Fruit fly (Drosophila melanogaster) whole organism, embryonic: ENCODE measurements around the gene Tsp33B.

Experiments used
- B-H1 ChIP-seq: fragments of 200-800 bp; sonication (Bioruptor generic); IDR thresholded peaks from 3 replicates; pipeline ENCODE4 v1.3.6; 2022; ENCODE audit warnings: missing biosample characterization, missing genetic modification characterization
- CG11247 ChIP-seq: fragments of 200-800 bp; sonication (Bioruptor generic); IDR thresholded peaks from 2 replicates; pipeline ENCODE4 v1.3.6; 2022; ENCODE audit warnings: missing biosample characterization, missing genetic modification characterization
- CG11398 ChIP-seq: fragments of 200-800 bp; sonication (Bioruptor generic); optimal IDR thresholded peaks from 2 replicates; lab custom pipeline; 2016; ENCODE audit warnings: missing biosample characterization, missing genetic modification characterization
- CG11696 ChIP-seq: fragments of 200-800 bp; sonication (Bioruptor generic); IDR thresholded peaks from 2 replicates; pipeline ENCODE4 v1.3.6; 2022; ENCODE audit warnings: missing biosample characterization, missing genetic modification characterization
- CG12659 ChIP-seq: fragments of 200-800 bp; sonication (Bioruptor generic); optimal IDR thresholded peaks from 3 replicates; lab custom pipeline; 2017; ENCODE audit warnings: mild to moderate bottlenecking, missing biosample characterization, missing genetic modification reagents, missing genetic modification characterization
- CG13624 ChIP-seq: fragments of 200-800 bp; sonication (Bioruptor generic); optimal IDR thresholded peaks from 2 replicates; lab custom pipeline; 2016; ENCODE audit warnings: missing biosample characterization, missing genetic modification characterization
- CG1647 ChIP-seq: fragments of 200-800 bp; sonication (Bioruptor generic); optimal IDR thresholded peaks from 3 replicates; lab custom pipeline; 2016; ENCODE audit warnings: missing biosample characterization, missing genetic modification characterization
- CG16813 ChIP-seq: fragments of 200-800 bp; sonication (Bioruptor generic); IDR thresholded peaks from 3 replicates; pipeline ENCODE4 v1.3.6; 2022; ENCODE audit warnings: missing biosample characterization, missing genetic modification characterization; ENCODE audit not compliant: partially characterized antibody
- CG17328 ChIP-seq: fragments of 200-800 bp; sonication (Bioruptor generic); IDR thresholded peaks from 2 replicates; pipeline ENCODE4 v1.3.6; 2022; ENCODE audit warnings: missing biosample characterization, missing genetic modification characterization
- CG31388 ChIP-seq: fragments of 200-800 bp; sonication (Bioruptor generic); optimal IDR thresholded peaks from 2 replicates; lab custom pipeline; 2016; ENCODE audit warnings: missing biosample characterization, missing genetic modification characterization
- CG32532 ChIP-seq: fragments of 200-800 bp; sonication (Bioruptor generic); IDR thresholded peaks from 2 replicates; pipeline ENCODE4 v1.3.6; 2022; ENCODE audit warnings: missing biosample characterization, missing genetic modification characterization
- CG3407 ChIP-seq: fragments of 200-800 bp; sonication (Bioruptor generic); optimal IDR thresholded peaks from 2 replicates; lab custom pipeline; 2018; ENCODE audit warnings: missing biosample characterization, mild to moderate bottlenecking, missing genetic modification characterization
- CG3847 ChIP-seq: fragments of 200-800 bp; sonication (Bioruptor generic); IDR thresholded peaks from 2 replicates; pipeline ENCODE4 v1.3.6; 2022; ENCODE audit warnings: missing biosample characterization, missing genetic modification characterization
- CG4282 ChIP-seq: fragments of 200-800 bp; sonication (Bioruptor generic); optimal IDR thresholded peaks from 2 replicates; lab custom pipeline; 2016; ENCODE audit warnings: missing biosample characterization, missing genetic modification characterization
- CG43689 ChIP-seq: fragments of 200-800 bp; sonication (Bioruptor generic); IDR thresholded peaks from 2 replicates; pipeline ENCODE4 v1.3.6; 2022; ENCODE audit warnings: missing biosample characterization, missing genetic modification characterization
- CG4617 ChIP-seq: fragments of 200-800 bp; sonication (Bioruptor generic); optimal IDR thresholded peaks from 3 replicates; lab custom pipeline; 2016; ENCODE audit warnings: missing biosample characterization, missing genetic modification characterization, borderline replicate concordance
- CG5245 ChIP-seq: fragments of 200-800 bp; sonication (Bioruptor generic); optimal IDR thresholded peaks from 3 replicates; lab custom pipeline; 2016; ENCODE audit warnings: missing biosample characterization, missing genetic modification characterization
- CG6765 ChIP-seq: fragments of 200-800 bp; sonication (Bioruptor generic); optimal IDR thresholded peaks from 3 replicates; lab custom pipeline; 2017; ENCODE audit warnings: missing biosample characterization, mild to moderate bottlenecking, missing genetic modification characterization
- CG7372 ChIP-seq: fragments of 200-800 bp; sonication (Bioruptor generic); IDR thresholded peaks from 2 replicates; pipeline ENCODE4 v1.3.6; 2022; ENCODE audit warnings: missing biosample characterization, missing genetic modification characterization
- CG8388 ChIP-seq: fragments of 200-800 bp; sonication (Bioruptor generic); optimal IDR thresholded peaks from 2 replicates; lab custom pipeline; 2019; ENCODE audit warnings: missing biosample characterization, mild to moderate bottlenecking, missing genetic modification characterization, moderate library complexity
- Eip74EF ChIP-seq, 2 experiments: fragments of 200-800 bp in 1 of 2; fragments of >200 bp in 1 of 2; sonication (Bioruptor generic) in 1 of 2; optimal IDR thresholded peaks; 2 replicates each; lab custom pipeline; 2017 to 2019; ENCODE audit warnings: missing biosample characterization in 2 of 2, missing genetic modification characterization in 2 of 2, mild to moderate bottlenecking in 1 of 2, moderate library complexity in 1 of 2
- HLH4C ChIP-seq: fragments of 200-800 bp; sonication (Bioruptor generic); IDR thresholded peaks from 3 replicates; pipeline ENCODE4 v1.3.6; 2022; ENCODE audit warnings: missing biosample characterization, missing genetic modification characterization; ENCODE audit not compliant: partially characterized antibody
- Hmr ChIP-seq: fragments of 200-800 bp; sonication (Bioruptor generic); optimal IDR thresholded peaks from 3 replicates; lab custom pipeline; 2017; ENCODE audit warnings: mild to moderate bottlenecking, missing biosample characterization, missing genetic modification reagents, missing genetic modification characterization
- Hr3 ChIP-seq: fragments of 200-800 bp; sonication (Bioruptor generic); optimal IDR thresholded peaks from 3 replicates; lab custom pipeline; 2016; ENCODE audit warnings: missing biosample characterization, missing genetic modification characterization
- Hr39 ChIP-seq: fragments of >200 bp; optimal IDR thresholded peaks from 2 replicates; lab custom pipeline; 2017
- Oaz ChIP-seq: fragments of 200-800 bp; sonication (Bioruptor generic); IDR thresholded peaks from 2 replicates; pipeline ENCODE4 v1.3.6; 2022; ENCODE audit warnings: missing biosample characterization, missing genetic modification characterization
- Xrp1 ChIP-seq: fragments of 200-800 bp; sonication (Bioruptor generic); IDR thresholded peaks from 2 replicates; pipeline ENCODE4 v1.3.6; 2022; ENCODE audit warnings: missing biosample characterization, missing genetic modification characterization
- ab ChIP-seq: fragments of 200-800 bp; sonication (Bioruptor generic); optimal IDR thresholded peaks from 2 replicates; lab custom pipeline; 2016; ENCODE audit warnings: missing biosample characterization, missing genetic modification characterization
- aop ChIP-seq: fragments of 200-800 bp; sonication (Bioruptor generic); IDR thresholded peaks from 2 replicates; pipeline ENCODE4 v1.3.6; 2022; ENCODE audit warnings: missing biosample characterization, missing genetic modification characterization
- ap ChIP-seq: fragments of 200-800 bp; sonication (Bioruptor generic); IDR thresholded peaks from 2 replicates; pipeline ENCODE4 v1.3.6; 2022; ENCODE audit warnings: missing biosample characterization, missing genetic modification characterization
- ase ChIP-seq: fragments of 200-800 bp; sonication (Bioruptor generic); IDR thresholded peaks from 3 replicates; pipeline ENCODE4 v1.3.6; 2022; ENCODE audit warnings: missing biosample characterization, missing genetic modification characterization
- cwo ChIP-seq: fragments of 200-800 bp; sonication (Bioruptor generic); optimal IDR thresholded peaks from 3 replicates; lab custom pipeline; 2017; ENCODE audit warnings: missing biosample characterization, missing genetic modification characterization, mild to moderate bottlenecking, moderate library complexity, missing genetic modification reagents
- dpn ChIP-seq, 2 experiments: fragments of 200-800 bp; sonication (Bioruptor generic); optimal IDR thresholded peaks; 3 replicates each; lab custom pipeline; 2016; ENCODE audit warnings: missing biosample characterization in 2 of 2, missing genetic modification characterization in 2 of 2
- ftz-f1 ChIP-seq: fragments of 200-800 bp; sonication (Bioruptor generic); optimal IDR thresholded peaks from 2 replicates; lab custom pipeline; 2016; ENCODE audit warnings: missing biosample characterization, missing genetic modification characterization
- gfzf ChIP-seq: fragments of 200-800 bp; sonication (Bioruptor generic); optimal IDR thresholded peaks from 2 replicates; lab custom pipeline; 2016; ENCODE audit warnings: missing biosample characterization, mild to moderate bottlenecking, missing genetic modification characterization, moderate library complexity
- her ChIP-seq: fragments of 200-800 bp; sonication (Bioruptor generic); optimal IDR thresholded peaks from 2 replicates; lab custom pipeline; 2016; ENCODE audit warnings: missing biosample characterization, missing genetic modification characterization
- hkb ChIP-seq, 2 experiments: fragments of 200-800 bp in 1 of 2; fragments of >200 bp in 1 of 2; sonication (Bioruptor generic) in 1 of 2; IDR thresholded peaks in 1 of 2; optimal IDR thresholded peaks in 1 of 2; 2 replicates each; pipeline versions ENCODE4 v1.3.6 to Lab custom; 2017 to 2022; ENCODE audit warnings: missing biosample characterization in 1 of 2, missing genetic modification characterization in 1 of 2
- inv ChIP-seq: fragments of 200-800 bp; sonication (Bioruptor generic); IDR thresholded peaks from 2 replicates; pipeline ENCODE4 v1.3.6; 2022; ENCODE audit warnings: missing biosample characterization, missing genetic modification characterization; ENCODE audit not compliant: partially characterized antibody
- knrl ChIP-seq: fragments of 200-800 bp; sonication (Bioruptor generic); IDR thresholded peaks from 3 replicates; pipeline ENCODE4 v1.3.6; 2022; ENCODE audit warnings: missing biosample characterization, missing genetic modification characterization; ENCODE audit not compliant: partially characterized antibody
- lmd ChIP-seq: fragments of 200-800 bp; sonication (Bioruptor generic); IDR thresholded peaks from 2 replicates; pipeline ENCODE4 v1.3.6; 2022; ENCODE audit warnings: missing biosample characterization, missing genetic modification characterization
- org-1 ChIP-seq: fragments of 200-800 bp; sonication (Bioruptor generic); optimal IDR thresholded peaks from 2 replicates; lab custom pipeline; 2017; ENCODE audit warnings: missing biosample characterization, missing genetic modification characterization
- phol ChIP-seq: fragments of 200-800 bp; sonication (Bioruptor generic); optimal IDR thresholded peaks from 3 replicates; lab custom pipeline; 2018; ENCODE audit warnings: missing biosample characterization, mild to moderate bottlenecking, missing genetic modification characterization, moderate library complexity
- seq ChIP-seq: fragments of 200-800 bp; sonication (Bioruptor generic); IDR thresholded peaks from 2 replicates; pipeline ENCODE4 v1.3.6; 2022; ENCODE audit warnings: missing biosample characterization, missing genetic modification characterization
- tna ChIP-seq: fragments of 200-800 bp; sonication (Bioruptor generic); IDR thresholded peaks from 2 replicates; pipeline ENCODE4 v1.3.6; 2022; ENCODE audit warnings: missing biosample characterization, missing genetic modification characterization; ENCODE audit not compliant: partially characterized antibody
- ttk ChIP-seq: fragments of 200-800 bp; sonication (Bioruptor generic); IDR thresholded peaks from 2 replicates; pipeline ENCODE4 v2.1.2; 2022; ENCODE audit warnings: missing biosample characterization, missing genetic modification characterization
- unc-4 ChIP-seq: fragments of 200-800 bp; sonication (Bioruptor generic); IDR thresholded peaks from 2 replicates; pipeline ENCODE4 v1.3.6; 2022; ENCODE audit warnings: missing biosample characterization, missing genetic modification characterization; ENCODE audit not compliant: partially characterized antibody
- z ChIP-seq: fragments of 200-800 bp; sonication (Bioruptor generic); IDR thresholded peaks from 3 replicates; pipeline ENCODE4 v1.3.6; 2022; ENCODE audit warnings: missing biosample characterization, missing genetic modification characterization
- zen2 ChIP-seq: fragments of 200-800 bp; sonication (Bioruptor generic); IDR thresholded peaks from 3 replicates; pipeline ENCODE4 v1.3.6; 2022; ENCODE audit warnings: missing biosample characterization, missing genetic modification characterization; ENCODE audit not compliant: partially characterized antibody

Tsp33B gene

dm6 chr2L:11806701-11807674, 14.8 kb upstream of the Tsp33B start (continued):
- TF ChIP-seq B-H1 (GFP tag; lab: Robert Waterston, UW), result no peak
- TF ChIP-seq seq (GFP tag; lab: Robert Waterston, UW), result no peak
- TF ChIP-seq lmd, result no peak
- TF ChIP-seq ttk, result no peak
- no peak for TF ChIP-seq Hr3 (GFP tag; lab: Kevin White, UChicago)
- no peak for TF ChIP-seq Xrp1 (GFP tag; lab: Robert Waterston, UW)
- TF ChIP-seq CG11696 (GFP tag; lab: Robert Waterston, UW), result no peak
- no peak for TF ChIP-seq CG5245 (GFP tag; lab: Kevin White, UChicago)
- TF ChIP-seq CG11398, result no peak
- peak; percentile 60; the same call in 2 of the 3 replicates for TF ChIP-seq z (GFP tag; lab: Robert Waterston, UW)
- no peak for TF ChIP-seq CG7372 (GFP tag; lab: Robert Waterston, UW)
- TF ChIP-seq CG1647 (GFP tag; lab: Kevin White, UChicago), result no peak
- TF ChIP-seq ap (GFP tag; lab: Robert Waterston, UW), result no peak
- no peak for TF ChIP-seq CG11247 (GFP tag; lab: Robert Waterston, UW)
- TF ChIP-seq dpn (GFP tag; optimal IDR thresholded peaks at IDR 0.05; lab: Kevin White, UChicago), result peak in 1 of 2 experiments; percentile 7
- no peak; the same call in 2 of the 3 replicates for TF ChIP-seq HLH4C (GFP tag; lab: Robert Waterston, UW)
- TF ChIP-seq inv (GFP tag; lab: Robert Waterston, UW), result no peak
- no peak for TF ChIP-seq org-1
- TF ChIP-seq CG31388 (GFP tag; lab: Kevin White, UChicago), result no peak
- TF ChIP-seq her (GFP tag; lab: Kevin White, UChicago), result no peak
- TF ChIP-seq CG3847 (GFP tag; lab: Robert Waterston, UW), result no peak
- no peak for TF ChIP-seq tna
- peak; percentile 17; the same call in 1 of the 2 replicates for TF ChIP-seq CG32532
- no peak for TF ChIP-seq CG43689 (GFP tag; lab: Robert Waterston, UW)
- peak; percentile 50; the same call in 2 of the 3 replicates for TF ChIP-seq zen2 (GFP tag; lab: Robert Waterston, UW)
- TF ChIP-seq CG12659, result peak; percentile 6
- TF ChIP-seq cwo (GFP tag; lab: Kevin White, UChicago), result no peak
- TF ChIP-seq ab, result peak; percentile 18
- no peak for TF ChIP-seq phol
- peak; percentile 24 for TF ChIP-seq CG13624
- TF ChIP-seq Eip74EF (GFP tag; optimal IDR thresholded peaks at IDR 0.05; lab: Kevin White, UChicago), result peak in 1 of 2 experiments; percentile 16
- no peak for TF ChIP-seq Hmr (GFP tag; lab: Kevin White, UChicago)
- TF ChIP-seq CG4617 (GFP tag; lab: Kevin White, UChicago), result no peak
- TF ChIP-seq aop, result no peak
- TF ChIP-seq ftz-f1 (GFP tag; lab: Kevin White, UChicago), result peak; percentile 55
- TF ChIP-seq Hr39 (lab: Kevin White, UChicago), result no peak
- no peak for TF ChIP-seq Oaz (GFP tag; lab: Robert Waterston, UW)
- TF ChIP-seq CG17328, result no peak
- TF ChIP-seq hkb (optimal IDR thresholded peaks at IDR 0.05; lab: Kevin White, UChicago), result no peak
- no peak for TF ChIP-seq hkb (GFP tag; IDR thresholded peaks at IDR 0.05; lab: Robert Waterston, UW)
- TF ChIP-seq CG4282 (GFP tag; lab: Kevin White, UChicago), result no peak
- no peak for TF ChIP-seq CG6765 (GFP tag; lab: Kevin White, UChicago)
- no peak for TF ChIP-seq ase (GFP tag; lab: Robert Waterston, UW)
- no peak for TF ChIP-seq CG16813 (GFP tag; lab: Robert Waterston, UW)
- TF ChIP-seq knrl (GFP tag; lab: Robert Waterston, UW), result no peak
- no peak for TF ChIP-seq CG3407 (GFP tag; lab: Kevin White, UChicago)
- no peak for TF ChIP-seq CG8388 (GFP tag; lab: Kevin White, UChicago)
- TF ChIP-seq unc-4 (GFP tag; lab: Robert Waterston, UW), result peak; percentile 48
- TF ChIP-seq gfzf (GFP tag; lab: Kevin White, UChicago), result no peak
